Worm (Caenorhabditis elegans) whole organism, young adult: ENCODE results near the gene F59F5.7.

Experiments
- B0261.1 ChIP-seq: sonication (generic microtip); optimal IDR thresholded peaks from 2 replicates; lab custom pipeline; 2016; ENCODE audit warnings: mild to moderate bottlenecking, missing genetic modification characterization, moderate library complexity, missing compliant biosample characterization
- D2030.7 ChIP-seq: fragments of 200-800 bp; sonication (Bioruptor generic); IDR thresholded peaks from 2 replicates; pipeline ENCODE4 v1.3.6; 2022; ENCODE audit warnings: missing genetic modification reagents, missing genetic modification characterization, missing compliant biosample characterization
- F39B2.1 ChIP-seq: fragments of 200-800 bp; sonication (Bioruptor generic); IDR thresholded peaks from 2 replicates; pipeline ENCODE4 v1.3.6; 2022; ENCODE audit warnings: missing genetic modification reagents, missing genetic modification characterization, missing compliant biosample characterization
- K11D2.4 ChIP-seq: fragments of 200-800 bp; sonication (Bioruptor generic); IDR thresholded peaks from 2 replicates; pipeline ENCODE4 v1.3.6; 2022; ENCODE audit warnings: missing genetic modification reagents, missing genetic modification characterization, missing compliant biosample characterization
- Y56A3A.18 ChIP-seq: fragments of 200-800 bp; sonication (Bioruptor generic); IDR thresholded peaks from 2 replicates; pipeline ENCODE4 v1.3.6; 2022; ENCODE audit warnings: missing genetic modification reagents, missing genetic modification characterization, missing compliant biosample characterization
- Y67H2A.10 ChIP-seq: fragments of 200-800 bp; sonication (Bioruptor generic); conservative IDR thresholded peaks from 2 replicates; pipeline ENCODE4 v1.3.6; 2022; ENCODE audit warnings: missing genetic modification reagents, missing genetic modification characterization, missing compliant biosample characterization
- Y79H2A.3 ChIP-seq: fragments of 200-800 bp; sonication (Bioruptor generic); conservative IDR thresholded peaks from 2 replicates; pipeline ENCODE4 v1.3.6; 2022; ENCODE audit warnings: missing genetic modification reagents, missing genetic modification characterization, missing compliant biosample characterization
- ama-1 ChIP-seq, 3 experiments: fragments of 150-350 bp in 1 of 3; sonication (generic microtip) in 2 of 3; optimal IDR thresholded peaks; 2 replicates each; lab custom pipeline; 2014 to 2018; ENCODE audit warnings: missing biosample characterization in 2 of 3, missing genetic modification characterization in 2 of 3, missing genetic modification reagents in 2 of 3
- aptf-3 ChIP-seq: fragments of 200-800 bp; sonication (Bioruptor generic); IDR thresholded peaks from 2 replicates; pipeline ENCODE4 v1.3.6; 2022; ENCODE audit warnings: missing genetic modification characterization, missing compliant biosample characterization
- attf-5 ChIP-seq: fragments of 200-800 bp; sonication (Bioruptor generic); optimal IDR thresholded peaks from 2 replicates; lab custom pipeline; 2018; ENCODE audit warnings: mild to moderate bottlenecking, missing genetic modification characterization, missing compliant biosample characterization
- attf-6 ChIP-seq: fragments of 200-800 bp; sonication (Bioruptor generic); IDR thresholded peaks from 2 replicates; pipeline ENCODE4 v1.3.6; 2022; ENCODE audit warnings: missing genetic modification reagents, missing genetic modification characterization, missing compliant biosample characterization
- bed-2 ChIP-seq: fragments of 200-800 bp; sonication (Bioruptor generic); IDR thresholded peaks from 2 replicates; pipeline ENCODE4 v1.3.6; 2022; ENCODE audit warnings: missing genetic modification reagents, missing genetic modification characterization, missing compliant biosample characterization
- ccch-3 ChIP-seq: fragments of 200-800 bp; sonication (Bioruptor generic); optimal IDR thresholded peaks from 2 replicates; lab custom pipeline; 2018; ENCODE audit warnings: mild to moderate bottlenecking, missing genetic modification characterization, missing compliant biosample characterization
- die-1 ChIP-seq: sonication (generic microtip); optimal IDR thresholded peaks from 2 replicates; lab custom pipeline; 2016; ENCODE audit warnings: missing genotype, mild to moderate bottlenecking, missing genetic modification characterization, missing compliant biosample characterization
- dox-1 ChIP-seq: fragments of 200-800 bp; sonication (Bioruptor generic); IDR thresholded peaks from 2 replicates; pipeline ENCODE4 v1.3.6; 2022; ENCODE audit warnings: missing genetic modification reagents, missing genetic modification characterization, missing compliant biosample characterization
- dpff-1 ChIP-seq: sonication (generic microtip); optimal IDR thresholded peaks from 2 replicates; lab custom pipeline; 2017; ENCODE audit warnings: mild to moderate bottlenecking, missing genetic modification characterization, missing compliant biosample characterization
- ekl-4 ChIP-seq: fragments of 200-800 bp; sonication (Bioruptor generic); IDR thresholded peaks from 2 replicates; pipeline ENCODE4 v1.3.6; 2022; ENCODE audit warnings: missing genetic modification reagents, missing genetic modification characterization, missing compliant biosample characterization
- him-1 ChIP-seq: sonication (generic microtip); optimal IDR thresholded peaks from 2 replicates; lab custom pipeline; 2016; ENCODE audit warnings: missing genotype, missing genetic modification reagents, missing genetic modification characterization, missing compliant biosample characterization
- hlh-12 ChIP-seq: sonication (generic microtip); optimal IDR thresholded peaks from 2 replicates; lab custom pipeline; 2016; ENCODE audit warnings: missing genetic modification characterization, missing compliant biosample characterization
- hmg-1.2 ChIP-seq: fragments of 200-800 bp; sonication (Bioruptor generic); IDR thresholded peaks from 2 replicates; pipeline ENCODE4 v1.3.6; 2022; ENCODE audit warnings: missing genetic modification reagents, missing genetic modification characterization, missing compliant biosample characterization
- let-526 ChIP-seq: fragments of 200-800 bp; sonication (Bioruptor generic); IDR thresholded peaks from 2 replicates; pipeline ENCODE4 v1.3.6; 2022; ENCODE audit warnings: missing genetic modification reagents, missing genetic modification characterization, missing compliant biosample characterization
- lin-26 ChIP-seq: fragments of 200-800 bp; sonication (Bioruptor generic); IDR thresholded peaks from 2 replicates; pipeline ENCODE4 v1.3.6; 2022; ENCODE audit warnings: missing genetic modification reagents, missing genetic modification characterization, missing compliant biosample characterization
- madf-10 ChIP-seq: sonication (generic microtip); optimal IDR thresholded peaks from 2 replicates; lab custom pipeline; 2016; ENCODE audit warnings: mild to moderate bottlenecking, missing genetic modification characterization, missing compliant biosample characterization
- madf-3 ChIP-seq: fragments of 200-800 bp; sonication (Bioruptor generic); IDR thresholded peaks from 2 replicates; pipeline ENCODE4 v1.3.6; 2022; ENCODE audit warnings: missing genetic modification reagents, missing genetic modification characterization, missing compliant biosample characterization
- nhr-27 ChIP-seq: fragments of 200-800 bp; sonication (Bioruptor generic); optimal IDR thresholded peaks from 2 replicates; lab custom pipeline; 2018; ENCODE audit warnings: mild to moderate bottlenecking, missing genetic modification characterization, moderate library complexity, missing compliant biosample characterization
- nhr-80 ChIP-seq: sonication (generic microtip); optimal IDR thresholded peaks from 2 replicates; lab custom pipeline; 2016; ENCODE audit warnings: missing genetic modification characterization, missing compliant biosample characterization
- rcor-1 ChIP-seq: fragments of 200-800 bp; sonication (Bioruptor generic); IDR thresholded peaks from 2 replicates; pipeline ENCODE4 v1.3.6; 2022; ENCODE audit warnings: missing genetic modification reagents, missing genetic modification characterization, missing compliant biosample characterization
- snpc-1.1 ChIP-seq: sonication (generic microtip); optimal IDR thresholded peaks from 2 replicates; lab custom pipeline; 2017; ENCODE audit warnings: missing genetic modification characterization, mild to moderate bottlenecking, missing compliant biosample characterization, antibody characterized with exemption, moderate library complexity, missing genotype, missing genetic modification reagents; ENCODE audit not compliant: insufficient read depth
- snpc-3.4 ChIP-seq: sonication (generic microtip); optimal IDR thresholded peaks from 2 replicates; lab custom pipeline; 2017; ENCODE audit warnings: missing genetic modification characterization, mild to moderate bottlenecking, missing compliant biosample characterization, antibody characterized with exemption, moderate library complexity, missing genotype, missing genetic modification reagents
- tbx-9 ChIP-seq: sonication (generic microtip); optimal IDR thresholded peaks from 2 replicates; lab custom pipeline; 2016; ENCODE audit warnings: borderline replicate concordance, missing genetic modification characterization, inconsistent platforms, missing compliant biosample characterization
- unc-130 ChIP-seq: sonication (generic microtip); optimal IDR thresholded peaks from 2 replicates; lab custom pipeline; 2016; ENCODE audit warnings: missing genetic modification reagents, missing genetic modification characterization, missing compliant biosample characterization
- zfh-2 ChIP-seq: fragments of 200-800 bp; sonication (Bioruptor generic); conservative IDR thresholded peaks from 2 replicates; pipeline ENCODE4 v1.3.6; 2022; ENCODE audit warnings: missing genetic modification reagents, missing genetic modification characterization, missing compliant biosample characterization
- ztf-18 ChIP-seq: sonication (generic microtip); optimal IDR thresholded peaks from 2 replicates; lab custom pipeline; 2016; ENCODE audit warnings: missing genotype, mild to moderate bottlenecking, missing genetic modification characterization, missing compliant biosample characterization

The F59F5.7 gene

ce11 chrX:10555189-10555964 is 3.9 kb upstream of the F59F5.7 start, which contains the start of gene syd-2 (continued):
- TF ChIP-seq lin-26 (GFP tag; lab: Robert Waterston, UW), result peak; percentile 9; the same call in 1 of the 2 replicates
- 0 out of 2 replicates have a peak, but pooled peaks have one; percentile 66 for TF ChIP-seq madf-3
- peak; percentile 22 for TF ChIP-seq die-1 (tag; lab: Kevin White, UChicago)
- TF ChIP-seq ekl-4 (GFP tag; lab: Robert Waterston, UW), result 0 out of 2 replicates have a peak, but pooled peaks have one; percentile 20
- TF ChIP-seq hmg-1.2, result peak; percentile 39; the same call in 1 of the 2 replicates
- TF ChIP-seq K11D2.4, result peak; percentile 35; the same call in 1 of the 2 replicates
- peak; percentile 5 for TF ChIP-seq ztf-18 (tag; lab: Kevin White, UChicago)
- TF ChIP-seq zfh-2 (GFP tag; lab: Robert Waterston, UW), result peak; percentile 98
- peak; percentile 77 for TF ChIP-seq attf-5 (GFP tag; lab: Kevin White, UChicago)
- no peak for TF ChIP-seq nhr-27
- TF ChIP-seq snpc-3.4, result no peak
- no peak for TF ChIP-seq hlh-12 (tag; lab: Kevin White, UChicago)
- peak; percentile 77 for TF ChIP-seq dox-1 (GFP tag; lab: Robert Waterston, UW)
- peak; percentile 16 for TF ChIP-seq madf-10 (tag; lab: Kevin White, UChicago)
- 0 out of 2 replicates have a peak, but pooled peaks have one; percentile 19 for TF ChIP-seq let-526 (GFP tag; lab: Robert Waterston, UW)
- TF ChIP-seq nhr-80, result peak; percentile 81
- TF ChIP-seq rcor-1 (GFP tag; lab: Robert Waterston, UW), result 0 out of 2 replicates have a peak, but pooled peaks have one; percentile 12
- no peak for TF ChIP-seq B0261.1 (tag; lab: Kevin White, UChicago)

- TF ChIP-seq aptf-3 (GFP tag; lab: Robert Waterston, UW), result no peak
- TF ChIP-seq tbx-9, result no peak
- no peak for TF ChIP-seq dpff-1 (tag; lab: Kevin White, UChicago)
- TF ChIP-seq D2030.7 (GFP tag; lab: Robert Waterston, UW), result no peak
- no peak for TF ChIP-seq Y79H2A.3 (GFP tag; lab: Robert Waterston, UW)
- TF ChIP-seq ama-1 (optimal IDR thresholded peaks at IDR 0.05; lab: Kevin White, UChicago), result no peak
- no peak for TF ChIP-seq ama-1 (GFP tag; optimal IDR thresholded peaks at IDR 0.05; lab: Kevin White, UChicago)
- TF ChIP-seq Y67H2A.10 (GFP tag; lab: Robert Waterston, UW), result no peak
- no peak for TF ChIP-seq bed-2 (GFP tag; lab: Robert Waterston, UW)
- no peak for TF ChIP-seq him-1 (tag; lab: Kevin White, UChicago)
- TF ChIP-seq unc-130 (GFP tag; lab: Kevin White, UChicago), result no peak
- no peak for TF ChIP-seq attf-6 (GFP tag; lab: Robert Waterston, UW)
- TF ChIP-seq ztf-18 (tag; lab: Kevin White, UChicago), result no peak
- TF ChIP-seq ccch-3 (GFP tag; lab: Kevin White, UChicago), result no peak
- no peak for TF ChIP-seq Y56A3A.18 (GFP tag; lab: Robert Waterston, UW)
- TF ChIP-seq, all 124 proteins: peak for 0
Observed at ce11 chrX:10556764-10557163, 2.5 kb upstream of the F59F5.7 start.

- no peak for TF ChIP-seq F39B2.1 (GFP tag; lab: Robert Waterston, UW)
- TF ChIP-seq snpc-1.1, result no peak
Observed at ce11 chrX:10566775-10567174, 7.5 kb downstream of the F59F5.7 start.
